Worm (Caenorhabditis elegans) whole organism, L3 larva: ENCODE data around the gene adh-5.

Experiments used
- R02D3.7 ChIP-seq: fragments of 150-350 bp; optimal IDR thresholded peaks from 2 replicates; lab custom pipeline; 2014; ENCODE audit warnings: missing biosample characterization, missing genetic modification characterization
- ama-1 ChIP-seq: fragments of 150-350 bp; optimal IDR thresholded peaks from 2 replicates; lab custom pipeline; 2018
- ceh-16 ChIP-seq: sonication (generic microtip); optimal IDR thresholded peaks from 2 replicates; lab custom pipeline; 2017; ENCODE audit warnings: missing biosample characterization, missing genetic modification characterization
- ceh-82 ChIP-seq: fragments of 150-350 bp; optimal IDR thresholded peaks from 2 replicates; lab custom pipeline; 2014; ENCODE audit warnings: missing biosample characterization, missing genetic modification characterization
- ceh-9 ChIP-seq: sonication (generic microtip); optimal IDR thresholded peaks from 2 replicates; lab custom pipeline; 2018; ENCODE audit warnings: missing biosample characterization, missing genetic modification characterization
- daf-12 ChIP-seq: fragments of 150-350 bp; optimal IDR thresholded peaks from 2 replicates; lab custom pipeline; 2014; ENCODE audit warnings: missing biosample characterization, missing genetic modification reagents, missing genetic modification characterization
- egl-5 ChIP-seq: fragments of 150-350 bp; optimal IDR thresholded peaks from 2 replicates; lab custom pipeline; 2017; ENCODE audit warnings: missing biosample characterization, missing genetic modification reagents, missing genetic modification characterization, inconsistent platforms
- elt-1 ChIP-seq: fragments of 150-350 bp; optimal IDR thresholded peaks from 2 replicates; lab custom pipeline; 2014; ENCODE audit warnings: missing biosample characterization, missing genetic modification characterization
- elt-2 ChIP-seq: sonication (generic microtip); optimal IDR thresholded peaks from 2 replicates; lab custom pipeline; 2016; ENCODE audit warnings: missing genetic modification reagents, mild to moderate bottlenecking, missing genetic modification characterization, missing compliant biosample characterization
- elt-3 ChIP-seq, 3 experiments: fragments of 150-350 bp in 1 of 3; sonication (generic microtip) in 2 of 3; optimal IDR thresholded peaks; 2 replicates in 2 of 3; 4 replicates in 1 of 3; lab custom pipeline; 2014 to 2017; ENCODE audit warnings: missing biosample characterization in 3 of 3, missing genetic modification characterization in 3 of 3
- eor-1 ChIP-seq, 2 experiments: fragments of 150-350 bp; optimal IDR thresholded peaks; 2 replicates each; lab custom pipeline; 2014 to 2018; ENCODE audit warnings: missing biosample characterization in 2 of 2, missing genetic modification characterization in 2 of 2
- fkh-2 ChIP-seq: fragments of 150-350 bp; optimal IDR thresholded peaks from 2 replicates; lab custom pipeline; 2014; ENCODE audit warnings: missing biosample characterization, missing genetic modification reagents, missing genetic modification characterization
- hmg-11 ChIP-seq: sonication (generic microtip); optimal IDR thresholded peaks from 2 replicates; lab custom pipeline; 2016; ENCODE audit warnings: missing genetic modification characterization, missing compliant biosample characterization
- jun-1 ChIP-seq: fragments of 150-350 bp; optimal IDR thresholded peaks from 2 replicates; lab custom pipeline; 2014; ENCODE audit warnings: missing biosample characterization, missing genetic modification reagents, missing genetic modification characterization
- lin-15B ChIP-seq: fragments of 150-350 bp; optimal IDR thresholded peaks from 2 replicates; lab custom pipeline; 2014; ENCODE audit warnings: missing biosample characterization, missing genetic modification characterization
- lin-39 ChIP-seq: fragments of 150-350 bp; optimal IDR thresholded peaks from 2 replicates; lab custom pipeline; 2018; ENCODE audit warnings: missing biosample characterization, missing genetic modification reagents, missing genetic modification characterization
- lsy-12 ChIP-seq: sonication (generic microtip); optimal IDR thresholded peaks from 2 replicates; lab custom pipeline; 2016; ENCODE audit warnings: mild to moderate bottlenecking, missing genetic modification characterization, missing compliant biosample characterization
- mdl-1 ChIP-seq: fragments of 150-350 bp; optimal IDR thresholded peaks from 2 replicates; lab custom pipeline; 2014; ENCODE audit warnings: missing biosample characterization, missing genetic modification characterization
- nhr-11 ChIP-seq: fragments of 150-350 bp; optimal IDR thresholded peaks from 2 replicates; lab custom pipeline; 2014; ENCODE audit warnings: missing biosample characterization, missing genetic modification characterization
- nhr-12 ChIP-seq: fragments of 150-350 bp; optimal IDR thresholded peaks from 2 replicates; lab custom pipeline; 2014; ENCODE audit warnings: missing biosample characterization, missing genetic modification characterization
- nhr-23 ChIP-seq: fragments of 150-350 bp; optimal IDR thresholded peaks from 2 replicates; lab custom pipeline; 2014; ENCODE audit warnings: missing biosample characterization, missing genetic modification reagents, missing genetic modification characterization
- nhr-25 ChIP-seq: sonication (generic microtip); optimal IDR thresholded peaks from 2 replicates; lab custom pipeline; 2017; ENCODE audit warnings: missing biosample characterization, missing genetic modification characterization
- nhr-43 ChIP-seq: sonication (generic microtip); optimal IDR thresholded peaks from 2 replicates; lab custom pipeline; 2016; ENCODE audit warnings: mild to moderate bottlenecking, missing genetic modification characterization, missing compliant biosample characterization; ENCODE audit not compliant: poor library complexity, severe bottlenecking
- nhr-76 ChIP-seq: fragments of 150-350 bp; sonication (generic microtip); optimal IDR thresholded peaks from 5 replicates; lab custom pipeline; 2014; ENCODE audit warnings: missing biosample characterization, missing genetic modification characterization
- nhr-77 ChIP-seq: fragments of 150-350 bp; optimal IDR thresholded peaks from 2 replicates; lab custom pipeline; 2014; ENCODE audit warnings: missing biosample characterization, missing genetic modification characterization
- pha-4 ChIP-seq: fragments of 150-350 bp; optimal IDR thresholded peaks from 2 replicates; lab custom pipeline; 2014; ENCODE audit warnings: missing biosample characterization, missing genetic modification reagents, missing genetic modification characterization
- sea-2 ChIP-seq: fragments of 150-350 bp; sonication (generic microtip); optimal IDR thresholded peaks from 4 replicates; lab custom pipeline; 2014; ENCODE audit warnings: missing biosample characterization, missing genetic modification reagents, missing genetic modification characterization
- skn-1 ChIP-seq: fragments of 150-350 bp; optimal IDR thresholded peaks from 2 replicates; lab custom pipeline; 2014; ENCODE audit warnings: missing biosample characterization, missing genetic modification characterization
- unc-39 ChIP-seq: sonication (generic microtip); optimal IDR thresholded peaks from 4 replicates; lab custom pipeline; 2017; ENCODE audit warnings: missing biosample characterization, missing genetic modification characterization
- zag-1 ChIP-seq: fragments of 150-350 bp; optimal IDR thresholded peaks from 2 replicates; lab custom pipeline; 2014; ENCODE audit warnings: missing biosample characterization, missing genetic modification characterization
- ztf-11 ChIP-seq: fragments of 150-350 bp; optimal IDR thresholded peaks from 2 replicates; lab custom pipeline; 2014; ENCODE audit warnings: missing biosample characterization, missing genetic modification characterization
- ztf-4 ChIP-seq: fragments of 150-350 bp; optimal IDR thresholded peaks from 2 replicates; lab custom pipeline; 2014; ENCODE audit warnings: missing biosample characterization, missing genetic modification characterization

Gene adh-5

DNA sequence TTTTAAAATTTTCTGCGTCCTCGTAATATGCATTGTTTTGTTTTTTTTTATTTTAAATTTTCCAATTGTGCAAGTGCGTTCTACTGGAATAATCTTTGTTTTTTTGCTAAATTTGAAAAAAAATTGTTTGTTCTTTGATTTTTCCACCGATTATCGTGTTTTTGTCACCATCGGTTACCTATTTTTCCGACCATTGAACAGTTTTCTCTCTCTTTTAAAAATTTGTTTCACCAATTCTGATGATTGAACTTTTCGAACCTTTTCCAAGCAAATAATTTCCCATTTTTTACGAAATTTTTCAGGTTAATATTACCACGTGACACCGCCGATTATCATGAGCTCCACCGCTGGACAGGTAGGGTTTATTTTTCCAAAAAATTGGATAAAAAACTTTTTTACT is at the start of gene adh-5:
Gene adh-5 (plus strand): TSS at position 301 of the 400 bp plus-strand sequence.
- no peak for TF ChIP-seq nhr-12 (tag; lab: Kevin White, UChicago)
- no peak for TF ChIP-seq eor-1 (tag; optimal IDR thresholded peaks at IDR 0.05; lab: Kevin White, UChicago)
- TF ChIP-seq lin-15B, result no peak
- no peak for TF ChIP-seq R02D3.7 (tag; lab: Kevin White, UChicago)
- TF ChIP-seq ceh-82 (tag; lab: Kevin White, UChicago), result no peak
- no peak for TF ChIP-seq nhr-43 (tag; lab: Kevin White, UChicago)
- TF ChIP-seq nhr-77 (tag; lab: Kevin White, UChicago), result no peak
- no peak for TF ChIP-seq nhr-76
- TF ChIP-seq elt-1 (tag; lab: Kevin White, UChicago), result no peak
- no peak for TF ChIP-seq ama-1 (lab: Kevin White, UChicago)
- TF ChIP-seq ceh-9 (tag; lab: Kevin White, UChicago), result no peak
- no peak for TF ChIP-seq skn-1
- TF ChIP-seq, all 47 proteins: peak for 0

DNA sequence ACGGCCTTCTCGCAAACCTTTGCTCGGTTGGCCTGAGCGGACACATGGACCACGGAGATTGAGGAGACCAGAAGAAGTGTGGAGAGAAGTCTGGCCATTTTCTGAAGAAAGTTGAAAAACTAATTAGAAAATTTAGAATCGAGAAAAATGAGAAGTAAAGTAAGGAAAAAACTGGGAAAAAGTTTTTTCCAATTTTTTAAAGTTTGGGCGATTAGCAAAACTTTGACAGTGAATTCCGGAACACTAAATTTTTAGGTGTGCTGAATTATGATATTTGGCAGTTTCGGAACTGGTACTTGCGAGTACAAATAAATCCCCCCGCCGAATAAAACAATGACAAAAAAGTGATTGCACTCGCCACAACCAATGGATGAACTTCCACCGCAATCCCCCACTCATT is 44.8 kb upstream of the adh-5 start, which contains the start of gene T02B11.3:
Gene T02B11.3 (minus strand): TSS at position 101 of the 400 bp plus-strand sequence.
- TF ChIP-seq ceh-16 (no peak), jun-1 (tag; lab: Kevin White, UChicago) (no peak), lin-15B (no peak), elt-2 (no peak), lin-39 (no peak), fkh-2 (no peak), nhr-25 (tag; lab: Kevin White, UChicago) (no peak), nhr-77 (tag; lab: Kevin White, UChicago) (no peak), unc-39 (tag; lab: Kevin White, UChicago) (no peak), ceh-82 (tag; lab: Kevin White, UChicago) (no peak), daf-12 (no peak), mdl-1 (tag; lab: Kevin White, UChicago) (no peak), nhr-23 (no peak), hmg-11 (no peak), egl-5 (tag; lab: Kevin White, UChicago) (no peak), ceh-9 (tag; lab: Kevin White, UChicago) (no peak), ztf-11 (tag; lab: Kevin White, UChicago) (no peak), pha-4 (no peak)

- no peak for TF ChIP-seq egl-5 (tag; lab: Kevin White, UChicago)
- TF ChIP-seq sea-2, result no peak
- no peak for TF ChIP-seq ztf-11 (tag; lab: Kevin White, UChicago)
- no peak for TF ChIP-seq ztf-4 (tag; lab: Kevin White, UChicago)
- no peak for TF ChIP-seq eor-1 (tag; optimal IDR thresholded peaks at IDR 0.05; lab: Kevin White, UChicago)
- no peak for TF ChIP-seq lsy-12 (tag; lab: Kevin White, UChicago)
These were observed 40.5 kb upstream of the adh-5 start, which contains the start of gene T02B11.4 for ce11 chrV:871029-871428. Gene T02B11.4 (minus strand): TSS chrV:871129.

DNA sequence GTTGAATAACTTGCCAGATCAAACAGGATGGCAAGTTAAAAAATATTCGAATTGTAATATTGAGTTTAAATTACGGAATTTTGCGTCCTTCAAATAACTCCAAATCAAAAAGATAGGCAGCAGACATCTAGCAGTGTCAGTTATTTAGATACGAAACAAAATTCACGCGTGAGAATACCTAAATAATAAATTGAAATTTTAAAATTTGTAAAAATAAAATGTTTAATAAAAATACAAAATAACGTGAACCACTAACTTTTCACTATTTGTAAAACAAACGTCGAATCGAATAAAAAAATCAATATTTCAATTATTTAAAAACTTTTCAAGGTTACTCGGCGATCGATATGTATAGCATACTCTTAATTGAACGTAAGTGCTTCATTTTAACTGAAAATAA is 35.6 kb upstream of the adh-5 start, which contains the start of gene T02B11.9:
Gene T02B11.9 (plus strand): TSS at position 301 of the 400 bp plus-strand sequence.
- TF ChIP-seq ceh-9 (tag; lab: Kevin White, UChicago), result no peak
- TF ChIP-seq elt-1 (tag; lab: Kevin White, UChicago), result no peak
- TF ChIP-seq nhr-12 (tag; lab: Kevin White, UChicago), result no peak
- no peak for TF ChIP-seq mdl-1 (tag; lab: Kevin White, UChicago)
- TF ChIP-seq nhr-25 (tag; lab: Kevin White, UChicago), result no peak

ce11 chrV:878567-878966 is 33.0 kb upstream of the adh-5 start, which contains the start of gene T02B11.8:
Gene T02B11.8 (minus strand): TSS chrV:878667.
- no peak for TF ChIP-seq lin-15B
- TF ChIP-seq elt-2, result peak; percentile 45

DNA sequence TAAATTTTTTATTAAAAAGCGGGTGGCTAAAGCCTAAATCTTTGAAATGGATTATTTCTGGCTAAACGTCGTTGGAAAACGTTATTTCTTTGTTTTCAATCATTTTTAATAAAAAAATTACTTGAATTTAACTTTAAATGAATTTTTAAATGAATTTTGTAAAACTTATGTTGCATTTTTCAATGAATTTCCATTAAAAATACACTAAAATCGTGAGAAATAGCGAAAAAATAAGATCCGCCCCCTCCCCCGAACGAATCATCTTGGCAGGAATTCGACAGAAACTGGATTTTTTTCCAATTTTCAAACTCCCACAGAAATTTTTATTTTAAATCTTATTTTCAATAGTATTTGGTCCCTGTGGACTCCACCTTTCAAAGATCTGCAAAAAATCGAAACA is 32.4 kb upstream of the adh-5 start, which contains the start of gene srg-53:
Gene srg-53 (plus strand): TSS at position 301 of the 400 bp plus-strand sequence.
- TF ChIP-seq jun-1 (tag; lab: Kevin White, UChicago), result no peak
- TF ChIP-seq skn-1, result no peak
- TF ChIP-seq zag-1, result no peak
- no peak for TF ChIP-seq lsy-12 (tag; lab: Kevin White, UChicago)
- no peak for TF ChIP-seq ama-1 (lab: Kevin White, UChicago)
- no peak for TF ChIP-seq ceh-82 (tag; lab: Kevin White, UChicago)
- no peak for TF ChIP-seq nhr-11 (tag; lab: Kevin White, UChicago)
- TF ChIP-seq fkh-2, result no peak
- no peak for TF ChIP-seq elt-3 (tag; optimal IDR thresholded peaks at IDR 0.05; lab: Kevin White, UChicago)
